Worm (Caenorhabditis elegans): ENCODE data around the gene fbxb-99.

Gene fbxb-99

DNA sequence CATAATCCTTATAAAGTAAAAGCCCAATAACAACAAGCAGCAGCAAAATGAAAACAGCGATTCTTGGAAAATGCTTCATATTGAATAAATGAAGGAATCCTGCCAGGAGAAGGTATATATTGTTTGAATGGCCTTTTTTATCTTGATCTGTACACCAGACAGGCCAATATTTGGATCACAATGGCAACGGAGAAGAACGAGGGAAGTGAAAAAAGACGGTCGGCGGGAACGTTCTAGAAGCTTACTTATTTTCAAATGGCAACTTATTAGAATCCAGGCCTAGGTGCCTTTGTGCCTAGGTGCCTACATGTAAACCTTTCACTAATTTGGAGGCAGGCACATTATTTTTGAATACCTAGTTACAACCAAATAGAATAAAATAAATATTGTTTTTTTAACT, 34.6 kb upstream of the fbxb-99 start, which contains the start of gene F54D10.8:
Gene F54D10.8 (minus strand): TSS at position 101 of the 400 bp plus-strand sequence.
- TF ChIP-seq peb-1 (tag; optimal IDR thresholded peaks at IDR 0.05) = no peak
- TF ChIP-seq egl-27 (tag; optimal IDR thresholded peaks at IDR 0.05) = no peak
- no peak for TF ChIP-seq skn-1 (tag; optimal IDR thresholded peaks at IDR 0.05)
- TF ChIP-seq nhr-129 (tag; optimal IDR thresholded peaks at IDR 0.05) = no peak
- no peak for TF ChIP-seq ZK546.5 (tag; optimal IDR thresholded peaks at IDR 0.05)
- TF ChIP-seq nhr-237 (tag; optimal IDR thresholded peaks at IDR 0.05) = no peak
- no peak for TF ChIP-seq sem-4 (tag; optimal IDR thresholded peaks at IDR 0.05)
- TF ChIP-seq C34F6.9 (tag; optimal IDR thresholded peaks at IDR 0.05) = no peak
- no peak for TF ChIP-seq Y55F3AM.14 (GFP tag; optimal IDR thresholded peaks at IDR 0.05)
- TF ChIP-seq fos-1 (tag; optimal IDR thresholded peaks at IDR 0.05) = no peak
- no peak for TF ChIP-seq unc-39 (tag; optimal IDR thresholded peaks at IDR 0.05)
- TF ChIP-seq sma-9 (GFP tag; optimal IDR thresholded peaks at IDR 0.05) = no peak
- no peak for TF ChIP-seq sma-9 (tag; optimal IDR thresholded peaks at IDR 0.05)
- TF ChIP-seq nhr-21 (tag; optimal IDR thresholded peaks at IDR 0.05) = no peak
- TF ChIP-seq mab-5 (tag; optimal IDR thresholded peaks at IDR 0.05) = no peak
- no peak for TF ChIP-seq blmp-1 (tag; optimal IDR thresholded peaks at IDR 0.05; ENCODE audit: insufficient read depth)
- TF ChIP-seq nhr-77 (tag; optimal IDR thresholded peaks at IDR 0.05) = no peak

DNA sequence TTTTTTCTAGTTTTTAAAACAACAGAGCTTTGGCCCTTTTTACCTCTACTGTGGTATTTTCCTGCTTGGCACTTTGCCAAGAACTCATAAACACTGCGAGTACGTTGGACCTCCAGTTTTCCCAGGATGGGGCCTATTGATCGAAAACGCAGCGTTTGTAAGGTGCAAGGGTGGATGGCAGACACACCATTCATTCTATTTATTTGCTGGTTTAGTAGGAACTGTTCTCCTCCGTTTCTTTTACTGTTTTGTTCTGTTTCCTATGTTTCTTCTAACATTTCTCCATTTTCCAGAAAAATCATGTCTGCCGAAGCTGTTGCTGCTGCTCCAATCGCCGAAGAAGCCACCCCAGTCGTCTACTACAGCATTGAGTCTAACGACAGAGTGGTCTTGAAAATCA, 30.6 kb upstream of the fbxb-99 start, which contains the start of gene skr-15:
Gene skr-15 (plus strand): TSS at position 301 of the 400 bp plus-strand sequence.
- TF ChIP-seq unc-62 (GFP tag; optimal IDR thresholded peaks at IDR 0.05) (no peak), snpc-4 (tag; optimal IDR thresholded peaks at IDR 0.05) (no peak), nhr-21 (tag; optimal IDR thresholded peaks at IDR 0.05) (no peak), aly-2 (tag; optimal IDR thresholded peaks at IDR 0.05) (no peak), crh-2 (tag; optimal IDR thresholded peaks at IDR 0.05) (no peak), nhr-77 (tag; optimal IDR thresholded peaks at IDR 0.05) (no peak), blmp-1 (tag; optimal IDR thresholded peaks at IDR 0.05; ENCODE audit: insufficient read depth) (no peak), F13H6.1 (tag; optimal IDR thresholded peaks at IDR 0.05) (no peak), sma-9 (GFP tag; optimal IDR thresholded peaks at IDR 0.05) (no peak), sma-9 (tag; optimal IDR thresholded peaks at IDR 0.05) (no peak), lin-39 (tag; optimal IDR thresholded peaks at IDR 0.05) (no peak), Y55F3AM.14 (GFP tag; optimal IDR thresholded peaks at IDR 0.05) (no peak), skn-1 (tag; optimal IDR thresholded peaks at IDR 0.05) (no peak)

DNA sequence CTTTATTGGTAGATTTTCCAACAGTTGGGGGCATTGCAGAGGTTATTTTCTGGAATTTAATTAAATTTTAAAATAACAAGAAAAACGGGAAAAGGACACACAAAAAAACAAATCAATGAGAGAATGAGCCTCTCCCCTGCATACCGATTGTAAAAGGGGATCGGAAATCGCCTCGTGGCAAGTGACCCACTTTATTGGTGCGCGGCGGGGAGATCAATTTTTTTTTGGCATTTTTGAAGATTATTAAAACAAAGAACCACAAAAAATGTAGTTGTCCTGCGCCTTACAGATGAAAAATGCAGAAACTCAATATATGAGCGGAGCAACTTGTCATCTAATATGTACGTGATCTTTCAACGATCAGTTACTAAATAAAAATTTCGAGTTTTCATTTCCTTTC, 28.0 kb upstream of the fbxb-99 start, which contains the start of gene F54D10.7:
Gene F54D10.7 (minus strand): TSS at position 49 of the 400 bp plus-strand sequence.
- no peak for TF ChIP-seq F13H6.1 (tag; optimal IDR thresholded peaks at IDR 0.05)
- no peak for TF ChIP-seq nhr-21 (tag; optimal IDR thresholded peaks at IDR 0.05)
- TF ChIP-seq nhr-237 (tag; optimal IDR thresholded peaks at IDR 0.05) = no peak
- no peak for TF ChIP-seq nhr-129 (tag; optimal IDR thresholded peaks at IDR 0.05)
- TF ChIP-seq ztf-1 (GFP tag; conservative IDR thresholded peaks at IDR 0.05) = no peak
- no peak for TF ChIP-seq blmp-1 (tag; optimal IDR thresholded peaks at IDR 0.05; ENCODE audit: insufficient read depth)
- TF ChIP-seq unc-62 (GFP tag; optimal IDR thresholded peaks at IDR 0.05) = no peak
- TF ChIP-seq nhr-11 (tag; optimal IDR thresholded peaks at IDR 0.05) = no peak
- no peak for TF ChIP-seq lin-13 (GFP tag; optimal IDR thresholded peaks at IDR 0.05)
- no peak for TF ChIP-seq ZK546.5 (tag; optimal IDR thresholded peaks at IDR 0.05)
- TF ChIP-seq lsy-2 (tag; optimal IDR thresholded peaks at IDR 0.05) = no peak
- TF ChIP-seq nhr-10 (tag; optimal IDR thresholded peaks at IDR 0.05) = no peak
- no peak for TF ChIP-seq dmd-4 (tag; optimal IDR thresholded peaks at IDR 0.05)
- no peak for TF ChIP-seq unc-55 (GFP tag; optimal IDR thresholded peaks at IDR 0.05)

DNA sequence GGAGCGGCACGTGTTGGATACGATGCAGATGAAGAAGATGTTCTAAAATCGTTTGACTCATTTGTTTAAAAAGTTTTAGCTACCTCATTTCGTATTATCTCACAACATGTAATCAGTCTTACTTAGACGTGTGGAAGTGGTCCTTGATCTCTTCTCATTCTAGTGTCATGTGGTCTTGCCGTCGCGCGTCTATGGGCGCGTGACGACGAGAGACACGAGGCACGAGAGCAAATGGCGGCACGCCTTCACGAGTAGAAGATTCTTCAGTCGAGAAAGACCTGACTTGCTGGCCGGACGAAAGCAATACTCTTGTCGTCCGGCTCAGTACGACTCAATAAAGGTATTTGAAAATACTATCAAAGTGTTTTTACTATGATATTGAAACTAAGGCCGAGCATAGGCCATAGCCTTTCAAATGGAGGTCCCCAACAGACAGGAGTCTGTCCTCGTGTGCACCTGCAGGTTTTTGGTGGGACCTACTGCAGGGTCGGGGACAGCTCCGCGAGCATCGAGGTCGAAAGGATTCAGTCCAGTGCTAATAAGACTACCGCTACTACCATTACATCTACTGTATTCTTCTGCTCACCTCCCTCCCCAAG, 23.1 kb upstream of the fbxb-99 start, which contains the start of gene fbxa-24:
Gene fbxa-24 (plus strand): TSS at position 276 of the 599 bp plus-strand sequence.
- TF ChIP-seq lsy-2 (tag; optimal IDR thresholded peaks at IDR 0.05) = peak in 1 of 2 experiments; percentile 42
- TF ChIP-seq nhr-129 (tag; optimal IDR thresholded peaks at IDR 0.05) = peak; percentile 5

DNA sequence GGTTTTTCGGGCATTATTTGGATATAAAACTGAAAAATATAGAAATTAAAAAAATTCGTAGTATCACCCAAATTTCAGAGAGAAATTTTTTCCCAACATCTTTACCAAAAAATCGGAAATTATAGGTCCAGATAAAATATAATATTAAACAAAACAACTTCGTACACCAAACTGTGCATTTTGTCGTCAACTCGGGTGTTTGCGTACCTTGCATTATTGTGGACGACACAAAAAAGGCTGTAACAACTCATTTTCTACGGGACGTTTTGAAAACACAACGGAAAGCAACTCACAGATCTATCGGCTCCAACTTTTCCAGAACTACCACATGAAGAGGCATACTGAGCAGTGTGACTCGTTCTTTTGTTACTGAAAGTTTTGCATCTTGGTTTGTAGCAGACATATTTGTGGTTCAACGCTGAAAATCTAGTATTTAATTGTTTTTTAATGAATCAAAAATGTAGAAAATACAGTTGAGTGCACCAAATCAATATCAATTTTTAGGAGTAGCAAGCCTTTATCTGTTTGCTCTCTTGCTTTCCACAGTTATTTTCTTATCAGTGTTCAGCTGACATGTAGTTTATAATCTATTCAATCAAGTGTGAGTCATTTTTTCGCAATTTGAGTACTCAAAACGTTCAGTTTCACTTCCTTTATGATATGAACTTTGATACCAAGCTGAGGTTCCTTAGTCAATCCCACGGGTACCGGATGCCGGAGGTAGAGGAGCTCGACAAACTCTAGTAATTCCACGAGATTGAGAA, 22.4 kb upstream of the fbxb-99 start:
- TF ChIP-seq lsy-2 (tag; optimal IDR thresholded peaks at IDR 0.05) (peak in 1 of 2 experiments; percentile 19), fos-1 (tag; optimal IDR thresholded peaks at IDR 0.05) (peak; percentile 93), ztf-4 (tag; optimal IDR thresholded peaks at IDR 0.05) (no peak), mdl-1 (tag; optimal IDR thresholded peaks at IDR 0.05) (no peak), unc-55 (GFP tag; optimal IDR thresholded peaks at IDR 0.05) (peak; percentile 28), peb-1 (tag; optimal IDR thresholded peaks at IDR 0.05) (no peak), gmeb-1 (tag; optimal IDR thresholded peaks at IDR 0.05) (peak; percentile 9)
